Fruit fly (Drosophila melanogaster) whole organism: ENCODE data around the gene CG15365.

ENCODE experiments used
- EcR ChIP-seq, 2 experiments: fragments of >200 bp; optimal IDR thresholded peaks; 2 replicates each; lab custom pipeline; 2017; ENCODE audit warnings: missing biosample characterization in 2 of 2, missing genetic modification characterization in 2 of 2, missing genetic modification reagents in 2 of 2
- pan ChIP-seq: fragments of >200 bp; optimal IDR thresholded peaks from 2 replicates; lab custom pipeline; 2017

dm6 chrX:9020092-9020491 lies 47.7 kb downstream of the CG15365 start:
- TF ChIP-seq EcR (GFP tag; optimal IDR thresholded peaks at IDR 0.05; lab: Kevin White, UChicago) (no peak), pan (lab: Kevin White, UChicago) (no peak)
